Fruit fly (Drosophila melanogaster) whole organism, embryonic: Measurements from ENCODE around the gene CG31637.

Experiments
- CG10147 ChIP-seq: fragments of 200-800 bp; sonication (Bioruptor generic); optimal IDR thresholded peaks from 2 replicates; lab custom pipeline; 2019; ENCODE audit warnings: missing biosample characterization, mild to moderate bottlenecking, missing genetic modification characterization, moderate library complexity
- CG1024 ChIP-seq: fragments of 200-800 bp; sonication (Bioruptor generic); IDR thresholded peaks from 2 replicates; pipeline ENCODE4 v1.3.6; 2022; ENCODE audit warnings: missing biosample characterization, missing genetic modification characterization
- CG10431 ChIP-seq: fragments of 200-800 bp; sonication (Bioruptor generic); optimal IDR thresholded peaks from 3 replicates; lab custom pipeline; 2018; ENCODE audit warnings: missing biosample characterization, mild to moderate bottlenecking, missing genetic modification characterization
- CG10979 ChIP-seq: fragments of 200-800 bp; sonication (Bioruptor generic); optimal IDR thresholded peaks from 2 replicates; lab custom pipeline; 2018; ENCODE audit warnings: missing biosample characterization, mild to moderate bottlenecking, missing genetic modification characterization, moderate library complexity
- CG11560 ChIP-seq: fragments of 200-800 bp; sonication (Bioruptor generic); IDR thresholded peaks from 3 replicates; pipeline ENCODE4 v1.3.6; 2022; ENCODE audit warnings: missing biosample characterization, missing genetic modification characterization
- CG12219 ChIP-seq: fragments of 200-800 bp; sonication (Bioruptor generic); optimal IDR thresholded peaks from 3 replicates; lab custom pipeline; 2018; ENCODE audit warnings: missing biosample characterization, mild to moderate bottlenecking, missing genetic modification characterization
- CG15269 ChIP-seq: fragments of 200-800 bp; sonication (Bioruptor generic); optimal IDR thresholded peaks from 2 replicates; lab custom pipeline; 2018; ENCODE audit warnings: missing biosample characterization, mild to moderate bottlenecking, missing genetic modification characterization, moderate library complexity
- CG1647 ChIP-seq: fragments of 200-800 bp; sonication (Bioruptor generic); optimal IDR thresholded peaks from 3 replicates; lab custom pipeline; 2016; ENCODE audit warnings: missing biosample characterization, missing genetic modification characterization
- CG17328 ChIP-seq: fragments of 200-800 bp; sonication (Bioruptor generic); IDR thresholded peaks from 2 replicates; pipeline ENCODE4 v1.3.6; 2022; ENCODE audit warnings: missing biosample characterization, missing genetic modification characterization
- CG2889 ChIP-seq: fragments of 200-800 bp; sonication (Bioruptor generic); IDR thresholded peaks from 3 replicates; pipeline ENCODE4 v1.3.6; 2022; ENCODE audit warnings: missing biosample characterization, missing genetic modification characterization
- CG31441 ChIP-seq: fragments of 200-800 bp; sonication (Bioruptor generic); IDR thresholded peaks from 2 replicates; pipeline ENCODE4 v1.3.6; 2022; ENCODE audit warnings: missing biosample characterization, missing genetic modification characterization
- CG33213 ChIP-seq: fragments of 200-800 bp; sonication (Bioruptor generic); optimal IDR thresholded peaks from 3 replicates; lab custom pipeline; 2016; ENCODE audit warnings: missing biosample characterization, missing genetic modification characterization
- CG42726 ChIP-seq: fragments of 200-800 bp; sonication (Bioruptor generic); IDR thresholded peaks from 2 replicates; pipeline ENCODE4 v1.3.6; 2022; ENCODE audit warnings: missing biosample characterization, missing genetic modification characterization; ENCODE audit not compliant: partially characterized antibody
- CG43689 ChIP-seq: fragments of 200-800 bp; sonication (Bioruptor generic); IDR thresholded peaks from 2 replicates; pipeline ENCODE4 v1.3.6; 2022; ENCODE audit warnings: missing biosample characterization, missing genetic modification characterization
- CG4617 ChIP-seq: fragments of 200-800 bp; sonication (Bioruptor generic); optimal IDR thresholded peaks from 3 replicates; lab custom pipeline; 2016; ENCODE audit warnings: missing biosample characterization, missing genetic modification characterization, borderline replicate concordance
- CG5245 ChIP-seq: fragments of 200-800 bp; sonication (Bioruptor generic); optimal IDR thresholded peaks from 3 replicates; lab custom pipeline; 2016; ENCODE audit warnings: missing biosample characterization, missing genetic modification characterization
- CG6791 ChIP-seq: fragments of 200-800 bp; sonication (Bioruptor generic); IDR thresholded peaks from 3 replicates; pipeline ENCODE4 v1.3.6; 2022; ENCODE audit warnings: missing biosample characterization, missing genetic modification characterization; ENCODE audit not compliant: partially characterized antibody
- CG7271 ChIP-seq: fragments of 200-800 bp; sonication (Bioruptor generic); optimal IDR thresholded peaks from 2 replicates; lab custom pipeline; 2018; ENCODE audit warnings: missing biosample characterization, mild to moderate bottlenecking, missing genetic modification characterization, moderate library complexity
- CG8765 ChIP-seq: fragments of 200-800 bp; sonication (Bioruptor generic); IDR thresholded peaks from 2 replicates; pipeline ENCODE4 v1.3.6; 2022; ENCODE audit warnings: missing biosample characterization, missing genetic modification characterization
- CG9609 ChIP-seq: fragments of 200-800 bp; sonication (Bioruptor generic); optimal IDR thresholded peaks from 3 replicates; lab custom pipeline; 2016; ENCODE audit warnings: missing biosample characterization, missing genetic modification characterization
- Fer1 ChIP-seq: fragments of 200-800 bp; sonication (Bioruptor generic); optimal IDR thresholded peaks from 2 replicates; lab custom pipeline; 2017; ENCODE audit warnings: missing biosample characterization, mild to moderate bottlenecking, missing genetic modification characterization
- HLH4C ChIP-seq: fragments of 200-800 bp; sonication (Bioruptor generic); IDR thresholded peaks from 3 replicates; pipeline ENCODE4 v1.3.6; 2022; ENCODE audit warnings: missing biosample characterization, missing genetic modification characterization; ENCODE audit not compliant: partially characterized antibody
- Hr3 ChIP-seq: fragments of 200-800 bp; sonication (Bioruptor generic); optimal IDR thresholded peaks from 3 replicates; lab custom pipeline; 2016; ENCODE audit warnings: missing biosample characterization, missing genetic modification characterization
- Meics ChIP-seq: fragments of 200-800 bp; sonication (Bioruptor generic); optimal IDR thresholded peaks from 2 replicates; lab custom pipeline; 2017; ENCODE audit warnings: missing biosample characterization, mild to moderate bottlenecking, missing genetic modification characterization
- Mes4 ChIP-seq: fragments of 200-800 bp; sonication (Bioruptor generic); optimal IDR thresholded peaks from 2 replicates; lab custom pipeline; 2016; ENCODE audit warnings: missing biosample characterization, missing genetic modification characterization
- Nf-YA ChIP-seq: fragments of 200-800 bp; sonication (Bioruptor generic); IDR thresholded peaks from 2 replicates; pipeline ENCODE4 v1.3.6; 2022; ENCODE audit warnings: missing biosample characterization, missing genetic modification characterization
- Tbp ChIP-seq: fragments of >200 bp; optimal IDR thresholded peaks from 2 replicates; lab custom pipeline; 2018; ENCODE audit warnings: missing biosample characterization, missing genetic modification characterization
- btn ChIP-seq: fragments of 200-800 bp; sonication (Bioruptor generic); optimal IDR thresholded peaks from 2 replicates; lab custom pipeline; 2016; ENCODE audit warnings: missing biosample characterization, missing genetic modification characterization
- cg ChIP-seq: fragments of 200-800 bp; sonication (Bioruptor generic); optimal IDR thresholded peaks from 3 replicates; lab custom pipeline; 2019; ENCODE audit warnings: missing biosample characterization, mild to moderate bottlenecking, missing genetic modification characterization, moderate library complexity
- croc ChIP-seq: fragments of 200-800 bp; sonication (Bioruptor generic); conservative IDR thresholded peaks from 3 replicates; pipeline ENCODE4 v1.3.6; 2022; ENCODE audit warnings: missing biosample characterization, missing genetic modification characterization
- cwo ChIP-seq: fragments of 200-800 bp; sonication (Bioruptor generic); optimal IDR thresholded peaks from 3 replicates; lab custom pipeline; 2017; ENCODE audit warnings: missing biosample characterization, missing genetic modification characterization, mild to moderate bottlenecking, moderate library complexity, missing genetic modification reagents
- fd64A ChIP-seq: fragments of 200-800 bp; sonication (Bioruptor generic); optimal IDR thresholded peaks from 3 replicates; lab custom pipeline; 2018; ENCODE audit warnings: missing biosample characterization, mild to moderate bottlenecking, missing genetic modification characterization
- her ChIP-seq: fragments of 200-800 bp; sonication (Bioruptor generic); optimal IDR thresholded peaks from 2 replicates; lab custom pipeline; 2016; ENCODE audit warnings: missing biosample characterization, missing genetic modification characterization
- ind ChIP-seq: fragments of 200-800 bp; sonication (Bioruptor generic); optimal IDR thresholded peaks from 3 replicates; lab custom pipeline; 2016; ENCODE audit warnings: missing biosample characterization, missing genetic modification characterization
- lmd ChIP-seq: fragments of 200-800 bp; sonication (Bioruptor generic); IDR thresholded peaks from 2 replicates; pipeline ENCODE4 v1.3.6; 2022; ENCODE audit warnings: missing biosample characterization, missing genetic modification characterization
- lov ChIP-seq, 2 experiments: fragments of 200-800 bp in 1 of 2; fragments of >200 bp in 1 of 2; sonication (Bioruptor generic) in 1 of 2; IDR thresholded peaks in 1 of 2; optimal IDR thresholded peaks in 1 of 2; 2 replicates in 1 of 2; 3 replicates in 1 of 2; pipeline versions ENCODE4 v1.3.6 to Lab custom; 2017 to 2022; ENCODE audit warnings: missing biosample characterization in 1 of 2, missing genetic modification characterization in 1 of 2
- mam ChIP-seq: fragments of 200-800 bp; sonication (Bioruptor generic); optimal IDR thresholded peaks from 3 replicates; lab custom pipeline; 2016; ENCODE audit warnings: missing biosample characterization, missing genetic modification characterization
- nau ChIP-seq: fragments of 200-800 bp; sonication (Bioruptor generic); optimal IDR thresholded peaks from 3 replicates; lab custom pipeline; 2017; ENCODE audit warnings: missing biosample characterization, mild to moderate bottlenecking, missing genetic modification characterization, missing genetic modification reagents
- otp ChIP-seq: fragments of 200-800 bp; sonication (Bioruptor generic); IDR thresholded peaks from 3 replicates; pipeline ENCODE4, ENCODE4 v1.3.6; 2022; ENCODE audit warnings: missing biosample characterization, missing genetic modification characterization
- pita ChIP-seq: fragments of 200-800 bp; sonication (Bioruptor generic); optimal IDR thresholded peaks from 2 replicates; lab custom pipeline; 2017; ENCODE audit warnings: missing biosample characterization, mild to moderate bottlenecking, missing genetic modification characterization
- ranshi ChIP-seq: fragments of 200-800 bp; sonication (Bioruptor generic); IDR thresholded peaks from 2 replicates; pipeline ENCODE4 v1.3.6; 2022; ENCODE audit warnings: missing biosample characterization, missing genetic modification characterization
- schlank ChIP-seq: fragments of 200-800 bp; sonication (Bioruptor generic); optimal IDR thresholded peaks from 2 replicates; lab custom pipeline; 2018; ENCODE audit warnings: missing biosample characterization, mild to moderate bottlenecking, missing genetic modification characterization
- sens ChIP-seq: fragments of 200-800 bp; sonication (Bioruptor generic); peaks from one replicate; lab custom pipeline; 2016; ENCODE audit warnings: missing biosample characterization, missing genetic modification characterization
- seq ChIP-seq: fragments of 200-800 bp; sonication (Bioruptor generic); IDR thresholded peaks from 2 replicates; pipeline ENCODE4 v1.3.6; 2022; ENCODE audit warnings: missing biosample characterization, missing genetic modification characterization
- so ChIP-seq: fragments of 200-800 bp; sonication (Bioruptor generic); IDR thresholded peaks from 3 replicates; pipeline ENCODE4 v1.3.6; 2022; ENCODE audit warnings: missing biosample characterization, missing genetic modification characterization
- vfl ChIP-seq: fragments of 200-800 bp; sonication (Bioruptor generic); optimal IDR thresholded peaks from 2 replicates; lab custom pipeline; 2016; ENCODE audit warnings: missing biosample characterization, missing genetic modification characterization
- wek ChIP-seq: fragments of 200-800 bp; sonication (Bioruptor generic); optimal IDR thresholded peaks from 3 replicates; lab custom pipeline; 2018; ENCODE audit warnings: missing biosample characterization, mild to moderate bottlenecking, missing genetic modification characterization, moderate library complexity
- zf30C ChIP-seq: fragments of 200-800 bp; sonication (Bioruptor generic); optimal IDR thresholded peaks from 3 replicates; lab custom pipeline; 2018; ENCODE audit warnings: missing biosample characterization, mild to moderate bottlenecking, missing genetic modification characterization

The CG31637 gene

DNA sequence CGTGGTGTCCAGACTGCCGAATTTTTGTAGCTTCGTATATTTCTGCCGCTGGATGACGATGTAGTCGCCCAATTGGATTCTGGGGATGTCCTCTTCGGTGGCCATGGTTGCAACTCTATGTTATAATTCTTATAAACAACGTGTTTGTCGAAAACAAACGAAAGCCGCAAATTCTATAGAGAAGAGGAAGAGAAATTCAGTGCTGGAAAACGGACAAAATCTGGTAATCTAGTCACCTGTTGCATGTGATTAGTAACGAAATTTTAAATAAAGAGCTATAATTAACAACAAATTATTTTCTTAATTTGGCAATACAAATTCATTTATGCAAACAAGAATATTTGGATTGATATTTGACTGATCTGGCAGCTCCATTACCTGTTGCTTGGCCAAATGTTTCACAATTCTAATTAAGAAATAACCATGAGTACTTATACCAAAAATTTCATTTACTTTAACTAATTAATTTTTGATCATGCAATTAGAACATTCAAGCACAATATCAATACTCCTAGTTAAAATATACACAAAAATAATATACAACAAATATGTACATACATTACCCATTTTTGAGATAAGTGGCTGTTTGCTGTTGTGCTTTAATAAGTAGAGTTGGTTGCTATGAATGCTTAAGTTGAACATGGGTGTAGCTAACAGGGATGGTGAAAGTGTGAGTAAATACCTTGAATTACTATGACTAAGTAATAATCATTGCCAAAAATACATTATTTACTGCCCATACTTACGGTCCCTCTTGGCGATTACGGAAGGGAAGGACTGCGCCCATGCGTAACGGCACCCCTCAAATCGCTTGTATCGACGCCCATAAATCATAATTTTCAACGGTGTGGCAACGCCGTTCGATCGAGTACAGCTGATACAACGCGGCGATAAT, 63.3 kb downstream of the CG31637 start, which contains the start of the genes Trmt6 and Ent2 (continued):
- TF ChIP-seq CG10147 (peak; percentile 85), CG31441 (peak; percentile 91), CG10431 (GFP tag; lab: Kevin White, UChicago) (peak; percentile 65), CG6791 (0 out of 3 replicates have a peak, but pooled peaks have one; percentile 51), mam (peak; percentile 98), HLH4C (GFP tag; lab: Robert Waterston, UW) (no peak), Mes4 (GFP tag; lab: Kevin White, UChicago) (peak; percentile 93), CG1647 (GFP tag; lab: Kevin White, UChicago) (peak; percentile 95), Meics (GFP tag; lab: Kevin White, UChicago) (peak; percentile 99), CG1024 (GFP tag; lab: Robert Waterston, UW) (peak; percentile 92), CG43689 (GFP tag; lab: Robert Waterston, UW) (peak; percentile 89), CG10979 (tag; lab: Kevin White, UChicago) (peak; percentile 88), CG42726 (GFP tag; lab: Robert Waterston, UW) (no peak), zf30C (no peak), ind (GFP tag; lab: Kevin White, UChicago) (peak; percentile 98), so (peak; percentile 95), CG12219 (GFP tag; lab: Kevin White, UChicago) (peak; percentile 92), CG5245 (GFP tag; lab: Kevin White, UChicago) (peak; percentile 96), CG9609 (peak; percentile 97), cwo (GFP tag; lab: Kevin White, UChicago) (peak; percentile 88), lov (optimal IDR thresholded peaks at IDR 0.05; lab: Kevin White, UChicago) (no peak), lov (GFP tag; IDR thresholded peaks at IDR 0.05; lab: Robert Waterston, UW) (peak; percentile 98), schlank (tag; lab: Kevin White, UChicago) (peak; percentile 93), CG11560 (tag; lab: Robert Waterston, UW) (peak; percentile 91), otp (peak; percentile 96), seq (GFP tag; lab: Robert Waterston, UW) (peak; percentile 94), Tbp (GFP tag; lab: Kevin White, UChicago) (no peak), btn (peak; percentile 91), vfl (peak; percentile 93), croc (GFP tag; lab: Robert Waterston, UW) (peak; percentile 92), wek (GFP tag; lab: Kevin White, UChicago) (peak; percentile 86), sens (GFP tag; lab: Kevin White, UChicago) (peak; percentile 99), cg (GFP tag; lab: Kevin White, UChicago) (no peak), Fer1 (GFP tag; lab: Kevin White, UChicago) (peak; percentile 88), CG2889 (GFP tag; lab: Robert Waterston, UW) (peak; percentile 96), pita (no peak), fd64A (GFP tag; lab: Kevin White, UChicago) (peak; percentile 86), Nf-YA (GFP tag; lab: Robert Waterston, UW) (peak; percentile 94), CG8765 (peak; percentile 97), CG15269 (tag; lab: Kevin White, UChicago) (peak; percentile 95), lmd (peak; percentile 99), CG4617 (GFP tag; lab: Kevin White, UChicago) (peak; percentile 91), her (GFP tag; lab: Kevin White, UChicago) (peak; percentile 94), CG33213 (GFP tag; lab: Kevin White, UChicago) (peak; percentile 92), Hr3 (GFP tag; lab: Kevin White, UChicago) (peak; percentile 94), ranshi (GFP tag; lab: Robert Waterston, UW) (peak; percentile 98), CG17328 (GFP tag; lab: Robert Waterston, UW) (peak; percentile 97), nau (GFP tag; lab: Kevin White, UChicago) (peak; percentile 88), CG7271 (tag; lab: Kevin White, UChicago) (peak; percentile 79)
